Worm (Caenorhabditis elegans): ENCODE results near the gene kqt-1.

DNA sequence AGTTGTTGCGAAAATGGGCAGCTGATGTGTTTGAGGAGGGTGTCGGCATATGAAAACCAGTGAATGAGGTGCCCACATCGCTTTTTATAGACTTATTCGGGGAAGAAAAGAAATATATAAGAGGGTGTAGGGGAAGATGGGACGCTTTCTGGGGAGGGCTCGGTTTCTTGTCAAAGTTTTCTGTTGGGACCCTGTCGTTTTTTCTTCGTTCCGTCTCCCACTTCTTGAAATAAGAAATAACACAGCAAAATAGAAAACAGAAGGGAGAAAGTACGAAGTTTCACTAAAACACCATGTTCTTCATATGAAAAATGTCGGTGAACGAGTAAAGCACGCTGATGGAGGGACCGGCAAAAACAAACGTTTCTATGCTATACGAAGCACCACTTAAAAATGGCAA lies 49.2 kb upstream of the kqt-1 start, which contains the start of gene dop-3:
- no peak for TF ChIP-seq hmbx-1 (tag; optimal IDR thresholded peaks at IDR 0.05)
- TF ChIP-seq ama-1 (optimal IDR thresholded peaks at IDR 0.05) = no peak
- TF ChIP-seq tra-4 (tag; optimal IDR thresholded peaks at IDR 0.05) = no peak
- TF ChIP-seq tbx-11 (GFP tag; IDR thresholded peaks at IDR 0.05) = no peak
- TF ChIP-seq flt-1 (GFP tag; IDR thresholded peaks at IDR 0.05) = no peak
- TF ChIP-seq scrt-1 (GFP tag; IDR thresholded peaks at IDR 0.05) = no peak
- TF ChIP-seq ceh-36 (tag; optimal IDR thresholded peaks at IDR 0.05) = no peak
- no peak for TF ChIP-seq hmg-4 (GFP tag; optimal IDR thresholded peaks at IDR 0.05)
- TF ChIP-seq hnd-1 (tag; optimal IDR thresholded peaks at IDR 0.05) = no peak
- TF ChIP-seq ceh-13 (GFP tag; optimal IDR thresholded peaks at IDR 0.05) = no peak
- TF ChIP-seq tbx-37 (GFP tag; conservative IDR thresholded peaks at IDR 0.05) = no peak
